Fruit fly (Drosophila melanogaster) whole organism, embryonic: Measurements from ENCODE around the gene Doc2.

Source experiments
- Bdp1 ChIP-seq: fragments of 200-800 bp; sonication (Bioruptor generic); optimal IDR thresholded peaks from 3 replicates; lab custom pipeline; 2016; ENCODE audit warnings: missing biosample characterization, missing genetic modification characterization
- Bgb ChIP-seq: fragments of 200-800 bp; sonication (Bioruptor generic); IDR thresholded peaks from 2 replicates; pipeline ENCODE4 v1.3.6; 2022; ENCODE audit warnings: missing biosample characterization, missing genetic modification characterization; ENCODE audit not compliant: partially characterized antibody
- CG10366 ChIP-seq: fragments of 200-800 bp; sonication (Bioruptor generic); IDR thresholded peaks from 2 replicates; pipeline ENCODE4 v1.3.6; 2022; ENCODE audit warnings: missing biosample characterization, missing genetic modification characterization
- CG11247 ChIP-seq: fragments of 200-800 bp; sonication (Bioruptor generic); IDR thresholded peaks from 2 replicates; pipeline ENCODE4 v1.3.6; 2022; ENCODE audit warnings: missing biosample characterization, missing genetic modification characterization
- CG13287 ChIP-seq: fragments of 200-800 bp; sonication (Bioruptor generic); IDR thresholded peaks from 2 replicates; pipeline ENCODE4 v1.3.6; 2022; ENCODE audit warnings: missing biosample characterization, missing genetic modification characterization; ENCODE audit not compliant: partially characterized antibody
- CG13775 ChIP-seq: fragments of 200-800 bp; sonication (Bioruptor generic); optimal IDR thresholded peaks from 3 replicates; lab custom pipeline; 2017; ENCODE audit warnings: missing biosample characterization, mild to moderate bottlenecking, missing genetic modification characterization
- CG16815 ChIP-seq: fragments of 200-800 bp; sonication (Bioruptor generic); optimal IDR thresholded peaks from 3 replicates; lab custom pipeline; 2017; ENCODE audit warnings: missing biosample characterization, mild to moderate bottlenecking, missing genetic modification characterization
- CG17359 ChIP-seq: fragments of 200-800 bp; sonication (Bioruptor generic); optimal IDR thresholded peaks from 3 replicates; lab custom pipeline; 2018; ENCODE audit warnings: missing biosample characterization, mild to moderate bottlenecking, missing genetic modification characterization, moderate library complexity
- CG8359 ChIP-seq: fragments of 200-800 bp; sonication (Bioruptor generic); optimal IDR thresholded peaks from 2 replicates; lab custom pipeline; 2017; ENCODE audit warnings: missing biosample characterization, mild to moderate bottlenecking, missing genetic modification characterization, borderline replicate concordance
- CG8388 ChIP-seq: fragments of 200-800 bp; sonication (Bioruptor generic); optimal IDR thresholded peaks from 2 replicates; lab custom pipeline; 2019; ENCODE audit warnings: missing biosample characterization, mild to moderate bottlenecking, missing genetic modification characterization, moderate library complexity
- CTCF ChIP-seq: fragments of 200-800 bp; sonication (Bioruptor generic); optimal IDR thresholded peaks from 2 replicates; lab custom pipeline; 2017; ENCODE audit warnings: missing biosample characterization, mild to moderate bottlenecking, missing genetic modification characterization, moderate library complexity
- CoRest ChIP-seq: fragments of 200-800 bp; sonication (Bioruptor generic); optimal IDR thresholded peaks from 3 replicates; lab custom pipeline; 2018; ENCODE audit warnings: missing biosample characterization, mild to moderate bottlenecking, missing genetic modification characterization, moderate library complexity
- Deaf1 ChIP-seq: fragments of 200-800 bp; optimal IDR thresholded peaks from 3 replicates; lab custom pipeline; 2019; ENCODE audit warnings: missing biosample characterization, mild to moderate bottlenecking, missing genetic modification characterization, moderate library complexity
- Dref ChIP-seq: fragments of 200-800 bp; sonication (Bioruptor generic); IDR thresholded peaks from 2 replicates; pipeline ENCODE4 v1.3.6; 2022; ENCODE audit warnings: missing biosample characterization, missing genetic modification characterization
- HLH54F ChIP-seq: fragments of 200-800 bp; sonication (Bioruptor generic); optimal IDR thresholded peaks from 3 replicates; lab custom pipeline; 2016; ENCODE audit warnings: missing biosample characterization, missing genetic modification characterization
- HLHmδ ChIP-seq: fragments of 200-800 bp; sonication (Bioruptor generic); optimal IDR thresholded peaks from 2 replicates; lab custom pipeline; 2018; ENCODE audit warnings: missing biosample characterization, mild to moderate bottlenecking, missing genetic modification characterization, moderate library complexity
- Lpt ChIP-seq: fragments of >200 bp; optimal IDR thresholded peaks from 2 replicates; lab custom pipeline; 2018; ENCODE audit warnings: missing biosample characterization, missing genetic modification characterization
- Mad ChIP-seq: fragments of 200-800 bp; sonication (Bioruptor generic); optimal IDR thresholded peaks from 2 replicates; lab custom pipeline; 2016; ENCODE audit warnings: missing biosample characterization, missing genetic modification characterization
- Pdp1 ChIP-seq, 2 experiments: fragments of 200-800 bp; sonication (Bioruptor generic); optimal IDR thresholded peaks; 3 replicates each; lab custom pipeline; 2016; ENCODE audit warnings: missing biosample characterization in 2 of 2, missing genetic modification characterization in 2 of 2, mild to moderate bottlenecking in 1 of 2, moderate library complexity in 1 of 2
- Sin3A ChIP-seq: fragments of >200 bp; optimal IDR thresholded peaks from 2 replicates; lab custom pipeline; 2018
- Sox100B ChIP-seq: fragments of 200-800 bp; sonication (Bioruptor generic); optimal IDR thresholded peaks from 3 replicates; lab custom pipeline; 2018; ENCODE audit warnings: missing biosample characterization, mild to moderate bottlenecking, missing genetic modification characterization
- Spps ChIP-seq: fragments of 200-800 bp; sonication (Bioruptor generic); optimal IDR thresholded peaks from 2 replicates; lab custom pipeline; 2018; ENCODE audit warnings: missing biosample characterization, mild to moderate bottlenecking, missing genetic modification characterization
- Stat92E ChIP-seq, 3 experiments: fragments of >200 bp in 2 of 3; fragments of 200-800 bp in 1 of 3; sonication (Bioruptor generic) in 1 of 3; optimal IDR thresholded peaks; 2 replicates each; lab custom pipeline; 2017 to 2019; ENCODE audit warnings: missing biosample characterization in 3 of 3, missing genetic modification characterization in 3 of 3, mild to moderate bottlenecking in 1 of 3, moderate library complexity in 1 of 3
- Taf1 ChIP-seq: fragments of 200-800 bp; sonication (Bioruptor generic); IDR thresholded peaks from 2 replicates; pipeline ENCODE4 v1.3.6; 2022; ENCODE audit warnings: missing biosample characterization, missing genetic modification characterization
- ac ChIP-seq: fragments of 200-800 bp; sonication (Bioruptor generic); optimal IDR thresholded peaks from 3 replicates; lab custom pipeline; 2017; ENCODE audit warnings: missing biosample characterization, mild to moderate bottlenecking, missing genetic modification characterization
- amos ChIP-seq: fragments of 200-800 bp; sonication (Bioruptor generic); IDR thresholded peaks from 2 replicates; pipeline ENCODE4 v1.3.6; 2022; ENCODE audit warnings: missing biosample characterization, missing genetic modification characterization; ENCODE audit not compliant: partially characterized antibody
- bbx ChIP-seq: fragments of 200-800 bp; sonication (Bioruptor generic); IDR thresholded peaks from 2 replicates; pipeline ENCODE4 v1.3.6; 2022; ENCODE audit warnings: missing biosample characterization, missing genetic modification characterization; ENCODE audit not compliant: partially characterized antibody
- bigmax ChIP-seq: fragments of 200-800 bp; sonication (Bioruptor generic); optimal IDR thresholded peaks from 2 replicates; lab custom pipeline; 2018; ENCODE audit warnings: missing biosample characterization, mild to moderate bottlenecking, missing genetic modification characterization
- cas ChIP-seq: fragments of 200-800 bp; sonication (Bioruptor generic); IDR thresholded peaks from 2 replicates; pipeline ENCODE4 v1.3.6; 2022; ENCODE audit warnings: missing biosample characterization, missing genetic modification characterization
- caup ChIP-seq: fragments of 200-800 bp; sonication (Bioruptor generic); optimal IDR thresholded peaks from 3 replicates; lab custom pipeline; 2017; ENCODE audit warnings: missing biosample characterization, mild to moderate bottlenecking, missing genetic modification characterization, moderate library complexity; ENCODE audit not compliant: severe bottlenecking
- chinmo ChIP-seq: fragments of 200-800 bp; sonication (Bioruptor generic); IDR thresholded peaks from 4 replicates; pipeline ENCODE4 v1.3.6; 2022; ENCODE audit warnings: missing biosample characterization, missing genetic modification characterization; ENCODE audit not compliant: partially characterized antibody
- dm ChIP-seq: fragments of 200-800 bp; sonication (Bioruptor generic); optimal IDR thresholded peaks from 3 replicates; lab custom pipeline; 2016; ENCODE audit warnings: missing biosample characterization, missing genetic modification characterization
- gcm ChIP-seq: fragments of 200-800 bp; sonication (Bioruptor generic); optimal IDR thresholded peaks from 2 replicates; lab custom pipeline; 2019; ENCODE audit warnings: missing biosample characterization, mild to moderate bottlenecking, missing genetic modification characterization, moderate library complexity
- kni ChIP-seq: fragments of 200-800 bp; sonication (Bioruptor generic); optimal IDR thresholded peaks from 3 replicates; lab custom pipeline; 2017; ENCODE audit warnings: mild to moderate bottlenecking, missing biosample characterization, missing genetic modification reagents, missing genetic modification characterization
- knrl ChIP-seq: fragments of 200-800 bp; sonication (Bioruptor generic); IDR thresholded peaks from 3 replicates; pipeline ENCODE4 v1.3.6; 2022; ENCODE audit warnings: missing biosample characterization, missing genetic modification characterization; ENCODE audit not compliant: partially characterized antibody
- maf-S ChIP-seq: fragments of 200-800 bp; sonication (Bioruptor generic); optimal IDR thresholded peaks from 2 replicates; lab custom pipeline; 2016; ENCODE audit warnings: missing biosample characterization, missing genetic modification characterization
- pros ChIP-seq: fragments of 200-800 bp; sonication (Bioruptor generic); optimal IDR thresholded peaks from 3 replicates; lab custom pipeline; 2019; ENCODE audit warnings: missing biosample characterization, mild to moderate bottlenecking, missing genetic modification characterization, moderate library complexity
- sc ChIP-seq, 3 experiments: fragments of >200 bp in 2 of 3; fragments of 200-800 bp in 1 of 3; sonication (Bioruptor generic) in 1 of 3; optimal IDR thresholded peaks; 2 replicates in 2 of 3; 3 replicates in 1 of 3; lab custom pipeline; 2017; ENCODE audit warnings: mild to moderate bottlenecking in 1 of 3, missing biosample characterization in 1 of 3, missing genetic modification characterization in 1 of 3, missing genetic modification reagents in 1 of 3
- slbo ChIP-seq: fragments of 200-800 bp; sonication (Bioruptor generic); IDR thresholded peaks from 2 replicates; pipeline ENCODE4 v1.3.6; 2022; ENCODE audit warnings: missing biosample characterization, missing genetic modification characterization
- sr ChIP-seq: fragments of 200-800 bp; sonication (Bioruptor generic); IDR thresholded peaks from 3 replicates; pipeline ENCODE4 v1.3.6; 2022; ENCODE audit warnings: missing biosample characterization, missing genetic modification characterization
- sug ChIP-seq: fragments of 200-800 bp; optimal IDR thresholded peaks from 2 replicates; lab custom pipeline; 2019; ENCODE audit warnings: missing biosample characterization, mild to moderate bottlenecking, missing genetic modification characterization, moderate library complexity
- tgo ChIP-seq: fragments of 200-800 bp; sonication (Bioruptor generic); IDR thresholded peaks from 3 replicates; pipeline ENCODE4 v1.3.6; 2022; ENCODE audit warnings: missing biosample characterization, missing genetic modification characterization
- tin ChIP-seq: fragments of 200-800 bp; sonication (Bioruptor generic); optimal IDR thresholded peaks from 3 replicates; lab custom pipeline; 2016; ENCODE audit warnings: missing biosample characterization, missing genetic modification characterization
- twi ChIP-seq: fragments of 200-800 bp; optimal IDR thresholded peaks from 2 replicates; lab custom pipeline; 2019; ENCODE audit warnings: missing biosample characterization, mild to moderate bottlenecking, missing genetic modification characterization, moderate library complexity
- unc-4 ChIP-seq: fragments of 200-800 bp; sonication (Bioruptor generic); IDR thresholded peaks from 2 replicates; pipeline ENCODE4 v1.3.6; 2022; ENCODE audit warnings: missing biosample characterization, missing genetic modification characterization; ENCODE audit not compliant: partially characterized antibody
- vvl ChIP-seq: fragments of 200-800 bp; sonication (Bioruptor generic); IDR thresholded peaks from 2 replicates; pipeline ENCODE4 v1.3.6; 2022; ENCODE audit warnings: missing biosample characterization, missing genetic modification characterization
- z ChIP-seq: fragments of 200-800 bp; sonication (Bioruptor generic); IDR thresholded peaks from 3 replicates; pipeline ENCODE4 v1.3.6; 2022; ENCODE audit warnings: missing biosample characterization, missing genetic modification characterization

The Doc2 gene

DNA sequence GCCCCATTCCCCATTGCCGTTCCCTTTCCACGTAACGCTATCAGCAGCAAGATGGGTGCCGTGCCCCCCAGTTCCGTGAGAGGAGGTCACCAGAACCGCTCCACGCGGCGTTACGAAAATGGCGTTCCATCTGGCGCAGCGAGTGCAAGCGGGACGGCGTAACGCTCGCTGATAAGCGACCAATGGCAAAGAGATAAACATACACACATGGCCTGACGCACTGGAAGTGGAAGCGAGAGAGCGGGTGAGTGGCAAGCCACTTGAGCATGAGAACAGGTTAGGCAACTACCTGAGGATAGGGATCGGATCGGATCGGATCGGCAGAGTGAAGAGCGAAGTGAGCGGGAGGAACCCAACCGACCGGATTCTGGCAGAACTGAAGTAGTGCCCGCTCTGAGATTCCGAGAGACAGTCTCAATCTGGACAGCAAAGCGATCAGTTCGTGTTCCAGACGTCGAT is 14.2 kb downstream of the Doc2 start, which contains the start of gene Doc3 (continued):
- no peak for TF ChIP-seq Spps
- TF ChIP-seq sc (optimal IDR thresholded peaks at IDR 0.05; lab: Kevin White, UChicago): no peak
- TF ChIP-seq sc (GFP tag; optimal IDR thresholded peaks at IDR 0.05; lab: Kevin White, UChicago): no peak
- 0 out of 2 replicates have a peak, but pooled peaks have one; percentile 36 for TF ChIP-seq bbx (GFP tag; lab: Robert Waterston, UW)
- no peak for TF ChIP-seq caup (GFP tag; lab: Kevin White, UChicago)
- TF ChIP-seq tgo: no peak
- no peak for TF ChIP-seq cas
- no peak for TF ChIP-seq CTCF (GFP tag; lab: Kevin White, UChicago)
- no peak for TF ChIP-seq bigmax
- TF ChIP-seq Deaf1 (tag; lab: Kevin White, UChicago): peak; percentile 53
- TF ChIP-seq CG10366: no peak
- no peak for TF ChIP-seq Lpt (GFP tag; lab: Kevin White, UChicago)
- peak; percentile 64; the same call in 1 of the 3 replicates for TF ChIP-seq z
- TF ChIP-seq CG8359 (GFP tag; lab: Kevin White, UChicago): no peak
- TF ChIP-seq CG11247 (GFP tag; lab: Robert Waterston, UW): no peak
- peak; percentile 88; the same call in 2 of the 4 replicates for TF ChIP-seq chinmo
- no peak for TF ChIP-seq CG8388 (GFP tag; lab: Kevin White, UChicago)
- no peak for TF ChIP-seq Sin3A (lab: Kevin White, UChicago)
- peak; percentile 65; the same call in 1 of the 3 replicates for TF ChIP-seq sr (GFP tag; lab: Robert Waterston, UW)
- peak; percentile 37; the same call in 1 of the 2 replicates for TF ChIP-seq CG13287
- no peak for TF ChIP-seq unc-4
- no peak for TF ChIP-seq CG17359 (tag; lab: Kevin White, UChicago)
- TF ChIP-seq HLH54F: no peak
- TF ChIP-seq kni (GFP tag; lab: Kevin White, UChicago): peak; percentile 83
- TF ChIP-seq sug (tag; lab: Kevin White, UChicago): peak; percentile 96
- TF ChIP-seq vvl (GFP tag; lab: Robert Waterston, UW): no peak
- TF ChIP-seq dm (GFP tag; lab: Kevin White, UChicago): no peak
- 0 out of 2 replicates have a peak, but pooled peaks have one; percentile 7 for TF ChIP-seq amos (GFP tag; lab: Robert Waterston, UW)
- peak; percentile 46 for TF ChIP-seq pros (GFP tag; lab: Kevin White, UChicago)
- peak in 1 of 3 experiments; percentile 97 for TF ChIP-seq Stat92E (GFP tag; optimal IDR thresholded peaks at IDR 0.05; lab: Kevin White, UChicago)
- TF ChIP-seq twi: peak; percentile 66
- TF ChIP-seq CG13775 (GFP tag; lab: Kevin White, UChicago): no peak
- TF ChIP-seq Bdp1: no peak
- no peak for TF ChIP-seq Dref (GFP tag; lab: Robert Waterston, UW)
- no peak for TF ChIP-seq ac (GFP tag; lab: Kevin White, UChicago)
- peak; percentile 23; the same call in 1 of the 2 replicates for TF ChIP-seq slbo
- no peak for TF ChIP-seq Mad (GFP tag; lab: Kevin White, UChicago)
- peak; percentile 38 for TF ChIP-seq HLHmδ (GFP tag; lab: Kevin White, UChicago)
- TF ChIP-seq maf-S: no peak
- TF ChIP-seq gcm: peak; percentile 11
- no peak for TF ChIP-seq tin (GFP tag; lab: Kevin White, UChicago)
- peak in 1 of 2 experiments; percentile 74 for TF ChIP-seq Pdp1 (GFP tag; optimal IDR thresholded peaks at IDR 0.05; lab: Kevin White, UChicago)
- no peak for TF ChIP-seq Sox100B (GFP tag; lab: Kevin White, UChicago)
- peak; percentile 32; the same call in 1 of the 2 replicates for TF ChIP-seq Bgb (GFP tag; lab: Robert Waterston, UW)
- TF ChIP-seq Taf1 (GFP tag; lab: Robert Waterston, UW): no peak
- no peak for TF ChIP-seq knrl (GFP tag; lab: Robert Waterston, UW)
- TF ChIP-seq CoRest (tag; lab: Kevin White, UChicago): peak; percentile 44
- no peak for TF ChIP-seq CG16815 (GFP tag; lab: Kevin White, UChicago)
